Worm (Caenorhabditis elegans): ENCODE measurements around the gene rdl-1.

- TF ChIP-seq nhr-12 (tag; optimal IDR thresholded peaks at IDR 0.05): no peak
- no peak for TF ChIP-seq ztf-11 (tag; optimal IDR thresholded peaks at IDR 0.05)
- TF ChIP-seq ztf-4 (tag; optimal IDR thresholded peaks at IDR 0.05): no peak
- no peak for TF ChIP-seq nhr-77 (tag; optimal IDR thresholded peaks at IDR 0.05)
- TF ChIP-seq elt-1 (tag; optimal IDR thresholded peaks at IDR 0.05): no peak
Measured at ce11 chrIV:7782292-7782691, 12.2 kb upstream of the rdl-1 start, which contains the start of gene sec-10.

All from whole organism, L2 larva.